Fruit fly (Drosophila melanogaster) whole organism, embryonic: ENCODE data around the gene Rpp14b.

Experiments
- ATbp ChIP-seq: fragments of 200-800 bp; sonication (Bioruptor generic); optimal IDR thresholded peaks from 2 replicates; lab custom pipeline; 2017; ENCODE audit warnings: missing biosample characterization, mild to moderate bottlenecking, missing genetic modification characterization, missing genetic modification reagents
- Asciz ChIP-seq: fragments of 200-800 bp; sonication (Bioruptor generic); optimal IDR thresholded peaks from 2 replicates; lab custom pipeline; 2017; ENCODE audit warnings: missing biosample characterization, mild to moderate bottlenecking, missing genetic modification characterization, missing genetic modification reagents
- Bteb2 ChIP-seq: fragments of 200-800 bp; sonication (Bioruptor generic); optimal IDR thresholded peaks from 2 replicates; lab custom pipeline; 2016; ENCODE audit warnings: missing biosample characterization, missing genetic modification characterization
- CG10209 ChIP-seq: fragments of 200-800 bp; sonication (Bioruptor generic); optimal IDR thresholded peaks from 3 replicates; lab custom pipeline; 2017; ENCODE audit warnings: missing biosample characterization, mild to moderate bottlenecking, missing genetic modification characterization, missing genetic modification reagents
- CG10654 ChIP-seq: fragments of 200-800 bp; sonication (Bioruptor generic); optimal IDR thresholded peaks from 2 replicates; lab custom pipeline; 2016; ENCODE audit warnings: missing biosample characterization, missing genetic modification characterization
- CG12155 ChIP-seq: fragments of 200-800 bp; sonication (Bioruptor generic); optimal IDR thresholded peaks from 3 replicates; lab custom pipeline; 2016; ENCODE audit warnings: missing biosample characterization, missing genetic modification characterization
- CG12219 ChIP-seq: fragments of 200-800 bp; sonication (Bioruptor generic); optimal IDR thresholded peaks from 3 replicates; lab custom pipeline; 2018; ENCODE audit warnings: missing biosample characterization, mild to moderate bottlenecking, missing genetic modification characterization
- CG14441 ChIP-seq: fragments of 200-800 bp; sonication (Bioruptor generic); IDR thresholded peaks from 2 replicates; pipeline ENCODE4 v1.3.6; 2022; ENCODE audit warnings: missing biosample characterization, missing genetic modification characterization
- CG14710 ChIP-seq: fragments of 200-800 bp; sonication (Bioruptor generic); optimal IDR thresholded peaks from 3 replicates; lab custom pipeline; 2019; ENCODE audit warnings: missing biosample characterization, mild to moderate bottlenecking, missing genetic modification characterization, moderate library complexity
- CG15269 ChIP-seq: fragments of 200-800 bp; sonication (Bioruptor generic); optimal IDR thresholded peaks from 2 replicates; lab custom pipeline; 2018; ENCODE audit warnings: missing biosample characterization, mild to moderate bottlenecking, missing genetic modification characterization, moderate library complexity
- CG16813 ChIP-seq: fragments of 200-800 bp; sonication (Bioruptor generic); IDR thresholded peaks from 3 replicates; pipeline ENCODE4 v1.3.6; 2022; ENCODE audit warnings: missing biosample characterization, missing genetic modification characterization; ENCODE audit not compliant: partially characterized antibody
- CG17186 ChIP-seq: fragments of 200-800 bp; sonication (Bioruptor generic); optimal IDR thresholded peaks from 3 replicates; lab custom pipeline; 2017; ENCODE audit warnings: missing biosample characterization, missing genetic modification reagents, missing genetic modification characterization
- CG17829 ChIP-seq: fragments of 200-800 bp; optimal IDR thresholded peaks from 2 replicates; lab custom pipeline; 2019; ENCODE audit warnings: missing biosample characterization, mild to moderate bottlenecking, missing genetic modification characterization, moderate library complexity
- CG2120 ChIP-seq: fragments of 200-800 bp; sonication (Bioruptor generic); optimal IDR thresholded peaks from 3 replicates; lab custom pipeline; 2016; ENCODE audit warnings: missing biosample characterization, missing genetic modification characterization
- CG31388 ChIP-seq: fragments of 200-800 bp; sonication (Bioruptor generic); optimal IDR thresholded peaks from 2 replicates; lab custom pipeline; 2016; ENCODE audit warnings: missing biosample characterization, missing genetic modification characterization
- CG34422 ChIP-seq: fragments of 200-800 bp; sonication (Bioruptor generic); IDR thresholded peaks from 3 replicates; pipeline ENCODE4 v1.3.6; 2022; ENCODE audit warnings: missing biosample characterization, missing genetic modification characterization
- CG43689 ChIP-seq: fragments of 200-800 bp; sonication (Bioruptor generic); IDR thresholded peaks from 2 replicates; pipeline ENCODE4 v1.3.6; 2022; ENCODE audit warnings: missing biosample characterization, missing genetic modification characterization
- CG4404 ChIP-seq: fragments of 200-800 bp; sonication (Bioruptor generic); IDR thresholded peaks from 2 replicates; pipeline ENCODE4 v1.3.6; 2022; ENCODE audit warnings: missing biosample characterization, missing genetic modification characterization
- CG4820 ChIP-seq: fragments of 200-800 bp; sonication (Bioruptor generic); optimal IDR thresholded peaks from 3 replicates; lab custom pipeline; 2016; ENCODE audit warnings: missing biosample characterization, missing genetic modification characterization
- CG6791 ChIP-seq: fragments of 200-800 bp; sonication (Bioruptor generic); IDR thresholded peaks from 3 replicates; pipeline ENCODE4 v1.3.6; 2022; ENCODE audit warnings: missing biosample characterization, missing genetic modification characterization; ENCODE audit not compliant: partially characterized antibody
- CG7556 ChIP-seq: fragments of 200-800 bp; sonication (Bioruptor generic); optimal IDR thresholded peaks from 2 replicates; lab custom pipeline; 2017; ENCODE audit warnings: missing biosample characterization, mild to moderate bottlenecking, missing genetic modification characterization
- Dfd ChIP-seq, 2 experiments: fragments of >200 bp; optimal IDR thresholded peaks; 2 replicates each; lab custom pipeline; 2017; ENCODE audit warnings: missing biosample characterization in 2 of 2, missing genetic modification characterization in 2 of 2
- Dip3 ChIP-seq: fragments of 200-800 bp; sonication (Bioruptor generic); optimal IDR thresholded peaks from 3 replicates; lab custom pipeline; 2016; ENCODE audit warnings: missing biosample characterization, missing genetic modification characterization
- HLHmδ ChIP-seq: fragments of 200-800 bp; sonication (Bioruptor generic); optimal IDR thresholded peaks from 2 replicates; lab custom pipeline; 2018; ENCODE audit warnings: missing biosample characterization, mild to moderate bottlenecking, missing genetic modification characterization, moderate library complexity
- Hey ChIP-seq: fragments of 200-800 bp; sonication (Bioruptor generic); optimal IDR thresholded peaks from 3 replicates; lab custom pipeline; 2018; ENCODE audit warnings: missing biosample characterization, mild to moderate bottlenecking, missing genetic modification characterization
- Kr ChIP-seq: fragments of 200-800 bp; sonication (Bioruptor generic); optimal IDR thresholded peaks from 2 replicates; lab custom pipeline; 2017; ENCODE audit warnings: missing biosample characterization, mild to moderate bottlenecking, missing genetic modification characterization
- Lim3 ChIP-seq: fragments of 200-800 bp; sonication (Bioruptor generic); IDR thresholded peaks from 2 replicates; pipeline ENCODE4 v1.3.6; 2022; ENCODE audit warnings: missing biosample characterization, missing genetic modification characterization
- MESR4 ChIP-seq: fragments of 200-800 bp; sonication (Bioruptor generic); optimal IDR thresholded peaks from 2 replicates; lab custom pipeline; 2018; ENCODE audit warnings: missing biosample characterization, mild to moderate bottlenecking, missing genetic modification characterization, moderate library complexity
- Myb ChIP-seq: fragments of 200-800 bp; sonication (Bioruptor generic); optimal IDR thresholded peaks from 2 replicates; lab custom pipeline; 2016; ENCODE audit warnings: missing biosample characterization, missing genetic modification characterization
- NFAT ChIP-seq: fragments of 200-800 bp; sonication (Bioruptor generic); IDR thresholded peaks from 2 replicates; pipeline ENCODE4 v1.3.6; 2022; ENCODE audit warnings: missing biosample characterization, missing genetic modification characterization
- Neu2 ChIP-seq: fragments of 200-800 bp; sonication (Bioruptor generic); optimal IDR thresholded peaks from 3 replicates; lab custom pipeline; 2016; ENCODE audit warnings: missing biosample characterization, missing genetic modification characterization, borderline replicate concordance
- Optix ChIP-seq: fragments of 200-800 bp; sonication (Bioruptor generic); IDR thresholded peaks from 3 replicates; pipeline ENCODE4 v1.3.6; 2022; ENCODE audit warnings: missing biosample characterization, missing genetic modification characterization
- Sry-β ChIP-seq: fragments of 200-800 bp; sonication (Bioruptor generic); optimal IDR thresholded peaks from 2 replicates; lab custom pipeline; 2018; ENCODE audit warnings: missing biosample characterization, mild to moderate bottlenecking, missing genetic modification characterization, moderate library complexity
- chif ChIP-seq, 2 experiments: fragments of 200-800 bp; sonication (Bioruptor generic); optimal IDR thresholded peaks; 3 replicates each; lab custom pipeline; 2016; ENCODE audit warnings: missing biosample characterization in 2 of 2, missing genetic modification characterization in 2 of 2
- chm ChIP-seq: fragments of 200-800 bp; sonication (Bioruptor generic); IDR thresholded peaks from 2 replicates; pipeline ENCODE4 v1.3.6; 2022; ENCODE audit warnings: missing biosample characterization, missing genetic modification characterization
- ewg ChIP-seq: fragments of 200-800 bp; sonication (Bioruptor generic); optimal IDR thresholded peaks from 3 replicates; lab custom pipeline; 2017; ENCODE audit warnings: mild to moderate bottlenecking, missing biosample characterization, missing genetic modification reagents, missing genetic modification characterization
- fd64A ChIP-seq: fragments of 200-800 bp; sonication (Bioruptor generic); optimal IDR thresholded peaks from 3 replicates; lab custom pipeline; 2018; ENCODE audit warnings: missing biosample characterization, mild to moderate bottlenecking, missing genetic modification characterization
- inv ChIP-seq: fragments of 200-800 bp; sonication (Bioruptor generic); IDR thresholded peaks from 2 replicates; pipeline ENCODE4 v1.3.6; 2022; ENCODE audit warnings: missing biosample characterization, missing genetic modification characterization; ENCODE audit not compliant: partially characterized antibody
- lola ChIP-seq, 3 experiments: fragments of >200 bp in 2 of 3; fragments of 200-800 bp in 1 of 3; sonication (Bioruptor generic) in 1 of 3; optimal IDR thresholded peaks; 2 replicates each; lab custom pipeline; 2017 to 2019; ENCODE audit warnings: missing biosample characterization in 3 of 3, missing genetic modification characterization in 3 of 3, mild to moderate bottlenecking in 1 of 3, moderate library complexity in 1 of 3
- lov ChIP-seq, 2 experiments: fragments of 200-800 bp in 1 of 2; fragments of >200 bp in 1 of 2; sonication (Bioruptor generic) in 1 of 2; IDR thresholded peaks in 1 of 2; optimal IDR thresholded peaks in 1 of 2; 2 replicates in 1 of 2; 3 replicates in 1 of 2; pipeline versions ENCODE4 v1.3.6 to Lab custom; 2017 to 2022; ENCODE audit warnings: missing biosample characterization in 1 of 2, missing genetic modification characterization in 1 of 2
- nerfin-1 ChIP-seq: fragments of 200-800 bp; sonication (Bioruptor generic); optimal IDR thresholded peaks from 3 replicates; lab custom pipeline; 2019; ENCODE audit warnings: missing biosample characterization, mild to moderate bottlenecking, missing genetic modification characterization, moderate library complexity
- pb ChIP-seq: fragments of 200-800 bp; sonication (Bioruptor generic); optimal IDR thresholded peaks from 3 replicates; lab custom pipeline; 2016; ENCODE audit warnings: missing biosample characterization, missing genetic modification characterization
- pita ChIP-seq: fragments of 200-800 bp; sonication (Bioruptor generic); optimal IDR thresholded peaks from 2 replicates; lab custom pipeline; 2017; ENCODE audit warnings: missing biosample characterization, mild to moderate bottlenecking, missing genetic modification characterization
- pzg ChIP-seq: fragments of 200-800 bp; sonication (Bioruptor generic); optimal IDR thresholded peaks from 3 replicates; lab custom pipeline; 2018; ENCODE audit warnings: missing biosample characterization, mild to moderate bottlenecking, missing genetic modification characterization, moderate library complexity
- salm ChIP-seq: fragments of 200-800 bp; sonication (Bioruptor generic); optimal IDR thresholded peaks from 2 replicates; lab custom pipeline; 2018; ENCODE audit warnings: missing biosample characterization, mild to moderate bottlenecking, missing genetic modification characterization
- slbo ChIP-seq: fragments of 200-800 bp; sonication (Bioruptor generic); IDR thresholded peaks from 2 replicates; pipeline ENCODE4 v1.3.6; 2022; ENCODE audit warnings: missing biosample characterization, missing genetic modification characterization
- zf30C ChIP-seq: fragments of 200-800 bp; sonication (Bioruptor generic); optimal IDR thresholded peaks from 3 replicates; lab custom pipeline; 2018; ENCODE audit warnings: missing biosample characterization, mild to moderate bottlenecking, missing genetic modification characterization

The Rpp14b gene

dm6 chr3R:30012602-30013489, 42.9 kb upstream of the Rpp14b start (continued):
- TF ChIP-seq CG7556 (GFP tag; lab: Kevin White, UChicago) (no peak), Bteb2 (GFP tag; lab: Kevin White, UChicago) (no peak), Optix (GFP tag; lab: Robert Waterston, UW) (no peak), chif (GFP tag; optimal IDR thresholded peaks at IDR 0.05; lab: Kevin White, UChicago) (no peak), Sry-β (GFP tag; lab: Kevin White, UChicago) (no peak), Lim3 (no peak), CG10654 (no peak), CG4404 (GFP tag; lab: Robert Waterston, UW) (no peak), chm (no peak), pzg (GFP tag; lab: Kevin White, UChicago) (no peak), Hey (tag; lab: Kevin White, UChicago) (no peak), slbo (peak; percentile 48; the same call in 1 of the 2 replicates), nerfin-1 (tag; lab: Kevin White, UChicago) (no peak), fd64A (GFP tag; lab: Kevin White, UChicago) (no peak), CG10209 (GFP tag; lab: Kevin White, UChicago) (no peak), Dfd (GFP tag; optimal IDR thresholded peaks at IDR 0.05; lab: Kevin White, UChicago) (no peak), CG12219 (GFP tag; lab: Kevin White, UChicago) (no peak), lov (optimal IDR thresholded peaks at IDR 0.05; lab: Kevin White, UChicago) (no peak), lov (GFP tag; IDR thresholded peaks at IDR 0.05; lab: Robert Waterston, UW) (no peak), lola (GFP tag; optimal IDR thresholded peaks at IDR 0.05; lab: Kevin White, UChicago) (no peak), CG2120 (GFP tag; lab: Kevin White, UChicago) (peak; percentile 42), CG43689 (GFP tag; lab: Robert Waterston, UW) (no peak), pb (GFP tag; lab: Kevin White, UChicago) (no peak), salm (tag; lab: Kevin White, UChicago) (no peak), CG34422 (no peak), Myb (peak; percentile 2), ewg (GFP tag; lab: Kevin White, UChicago) (no peak), CG15269 (tag; lab: Kevin White, UChicago) (no peak), CG12155 (GFP tag; lab: Kevin White, UChicago) (no peak), pita (GFP tag; lab: Kevin White, UChicago) (no peak), NFAT (GFP tag; lab: Robert Waterston, UW) (peak; percentile 49; the same call in 1 of the 2 replicates), CG6791 (GFP tag; lab: Robert Waterston, UW) (no peak), CG17186 (no peak), zf30C (GFP tag; lab: Kevin White, UChicago) (no peak), CG17829 (tag; lab: Kevin White, UChicago) (no peak), inv (no peak), CG31388 (no peak), HLHmδ (GFP tag; lab: Kevin White, UChicago) (no peak), CG14710 (no peak), Neu2 (GFP tag; lab: Kevin White, UChicago) (no peak), MESR4 (GFP tag; lab: Kevin White, UChicago) (no peak), CG14441 (GFP tag; lab: Robert Waterston, UW) (0 out of 2 replicates have a peak, but pooled peaks have one; percentile 42), Asciz (GFP tag; lab: Kevin White, UChicago) (no peak), ATbp (GFP tag; lab: Kevin White, UChicago) (no peak), CG16813 (GFP tag; lab: Robert Waterston, UW) (no peak), CG4820 (no peak), Kr (GFP tag; lab: Kevin White, UChicago) (no peak), Dip3 (GFP tag; lab: Kevin White, UChicago) (no peak)
